Fruit fly (Drosophila melanogaster): ENCODE results near the gene CG7560.

CG7560 gene

dm6 chr3L:11429695-11430094 lies 4.7 kb downstream of the CG7560 start (continued):
- TF ChIP-seq usp (GFP tag; optimal IDR thresholded peaks at IDR 0.05), result no peak
- no peak for TF ChIP-seq cad (GFP tag; optimal IDR thresholded peaks at IDR 0.05)
- peak; percentile 24 for TF ChIP-seq CG7556 (GFP tag; optimal IDR thresholded peaks at IDR 0.05)
- peak; percentile 3 for TF ChIP-seq tio (GFP tag; optimal IDR thresholded peaks at IDR 0.05)
- no peak for TF ChIP-seq CG18476 (GFP tag; optimal IDR thresholded peaks at IDR 0.05)
- peak; percentile 16 for TF ChIP-seq CG4617 (GFP tag; optimal IDR thresholded peaks at IDR 0.05; ENCODE audit: borderline replicate concordance)
- no peak for TF ChIP-seq HLHmδ (GFP tag; optimal IDR thresholded peaks at IDR 0.05)
- peak; percentile 63 for TF ChIP-seq CG18262 (tag; optimal IDR thresholded peaks at IDR 0.05)
- TF ChIP-seq trem (tag; optimal IDR thresholded peaks at IDR 0.05), result no peak
- TF ChIP-seq eve (GFP tag; optimal IDR thresholded peaks at IDR 0.05), result peak in 1 of 2 experiments; percentile 83
- no peak for TF ChIP-seq Dbx (GFP tag; IDR thresholded peaks at IDR 0.05)
- TF ChIP-seq lola (GFP tag; optimal IDR thresholded peaks at IDR 0.05), result peak in 1 of 3 experiments; percentile 51
- TF ChIP-seq sd (tag; optimal IDR thresholded peaks at IDR 0.05), result no peak
- peak; percentile 50 for TF ChIP-seq Hsf (GFP tag; optimal IDR thresholded peaks at IDR 0.05)
- TF ChIP-seq fd96Cb (tag; optimal IDR thresholded peaks at IDR 0.05), result peak; percentile 35
- TF ChIP-seq Doc2 (GFP tag; IDR thresholded peaks at IDR 0.05), result no peak
- TF ChIP-seq ewg (GFP tag; optimal IDR thresholded peaks at IDR 0.05), result peak; percentile 31
- TF ChIP-seq MBD-R2 (GFP tag; IDR thresholded peaks at IDR 0.05), result no peak
- peak; percentile 14 for TF ChIP-seq Six4 (GFP tag; optimal IDR thresholded peaks at IDR 0.05)
- no peak for TF ChIP-seq CG18011 (GFP tag; optimal IDR thresholded peaks at IDR 0.05)
- TF ChIP-seq CG13894 (tag; optimal IDR thresholded peaks at IDR 0.05), result no peak
- TF ChIP-seq CTCF (GFP tag; optimal IDR thresholded peaks at IDR 0.05), result no peak
- peak; percentile 10 for TF ChIP-seq CG8388 (GFP tag; optimal IDR thresholded peaks at IDR 0.05)
- TF ChIP-seq fu2 (GFP tag; optimal IDR thresholded peaks at IDR 0.05), result peak; percentile 10
- TF ChIP-seq crp (GFP tag; optimal IDR thresholded peaks at IDR 0.05), result no peak
- no peak for TF ChIP-seq scrt (GFP tag; optimal IDR thresholded peaks at IDR 0.05)
- no peak for TF ChIP-seq ac (GFP tag; optimal IDR thresholded peaks at IDR 0.05)
- no peak for TF ChIP-seq CG4328 (GFP tag; optimal IDR thresholded peaks at IDR 0.05)
- no peak for TF ChIP-seq CG2199 (GFP tag; IDR thresholded peaks at IDR 0.05)
- no peak for TF ChIP-seq CG15073 (GFP tag; optimal IDR thresholded peaks at IDR 0.05)
- no peak for TF ChIP-seq CG11093 (GFP tag; IDR thresholded peaks at IDR 0.05)
- no peak for TF ChIP-seq CG15696 (tag; optimal IDR thresholded peaks at IDR 0.05)
- peak; percentile 38 for TF ChIP-seq dmrt99B (tag; optimal IDR thresholded peaks at IDR 0.05)
- no peak for TF ChIP-seq H2.0 (GFP tag; IDR thresholded peaks at IDR 0.05)
- no peak for TF ChIP-seq CG13296 (GFP tag; optimal IDR thresholded peaks at IDR 0.05)
- no peak for TF ChIP-seq p53 (GFP tag; optimal IDR thresholded peaks at IDR 0.05)
- TF ChIP-seq dysf (GFP tag; IDR thresholded peaks at IDR 0.05), result 0 out of 3 replicates have a peak, but pooled peaks have one; percentile 26
- TF ChIP-seq CG2712 (tag; optimal IDR thresholded peaks at IDR 0.05), result peak; percentile 48
- TF ChIP-seq nau (GFP tag; optimal IDR thresholded peaks at IDR 0.05), result no peak
- TF ChIP-seq CG12071 (GFP tag; optimal IDR thresholded peaks at IDR 0.05), result no peak
- no peak for TF ChIP-seq CG6791 (GFP tag; IDR thresholded peaks at IDR 0.05; ENCODE audit: partially characterized antibody)
- TF ChIP-seq oc (tag; optimal IDR thresholded peaks at IDR 0.05), result no peak
- no peak for TF ChIP-seq TFAM (GFP tag; optimal IDR thresholded peaks at IDR 0.05)
- no peak for TF ChIP-seq dan (GFP tag; IDR thresholded peaks at IDR 0.05)
- peak; percentile 11 for TF ChIP-seq NC2β (GFP tag; optimal IDR thresholded peaks at IDR 0.05)
- no peak for TF ChIP-seq ro (GFP tag; IDR thresholded peaks at IDR 0.05)
- TF ChIP-seq bowl (GFP tag; IDR thresholded peaks at IDR 0.05), result no peak
- no peak for TF ChIP-seq vfl (GFP tag; optimal IDR thresholded peaks at IDR 0.05)
- no peak for TF ChIP-seq Usf (GFP tag; optimal IDR thresholded peaks at IDR 0.05)
- TF ChIP-seq CG12104 (GFP tag; optimal IDR thresholded peaks at IDR 0.05), result no peak
- TF ChIP-seq grau (tag; optimal IDR thresholded peaks at IDR 0.05), result peak; percentile 45
- TF ChIP-seq CG9215 (GFP tag; IDR thresholded peaks at IDR 0.05), result no peak
